Worm (Caenorhabditis elegans) whole organism, midembryonic: Measurements from ENCODE around the gene hpo-39.

Experiments used
- T22C8.4 ChIP-seq: fragments of 200-800 bp; sonication (Bioruptor generic); IDR thresholded peaks from 2 replicates; pipeline ENCODE4 v1.3.6; 2022; ENCODE audit warnings: missing genetic modification characterization, missing compliant biosample characterization
- cog-1 ChIP-seq: sonication (generic microtip); optimal IDR thresholded peaks from 2 replicates; lab custom pipeline; 2016; ENCODE audit warnings: missing genetic modification characterization, missing compliant biosample characterization
- flt-1 ChIP-seq: fragments of 200-800 bp; sonication (Bioruptor generic); IDR thresholded peaks from 2 replicates; pipeline ENCODE4 v1.3.6; 2022; ENCODE audit warnings: missing genetic modification characterization, missing compliant biosample characterization
- klf-2 ChIP-seq: fragments of 200-800 bp; sonication (Bioruptor generic); conservative IDR thresholded peaks from 2 replicates; pipeline ENCODE4 v1.3.6; 2022; ENCODE audit warnings: missing genetic modification reagents, missing genetic modification characterization, missing compliant biosample characterization
- tab-1 ChIP-seq: fragments of 200-800 bp; sonication (Bioruptor generic); IDR thresholded peaks from 2 replicates; pipeline ENCODE4 v1.3.6; 2022; ENCODE audit warnings: missing genetic modification characterization, missing compliant biosample characterization
- ztf-23 ChIP-seq: fragments of 200-800 bp; sonication (Bioruptor generic); IDR thresholded peaks from 2 replicates; pipeline ENCODE4 v1.3.6; 2022; ENCODE audit warnings: missing genetic modification reagents, missing genetic modification characterization, missing compliant biosample characterization
- ztf-29 ChIP-seq: fragments of 200-800 bp; sonication (Bioruptor generic); IDR thresholded peaks from 2 replicates; pipeline ENCODE4 v1.3.6; 2022; ENCODE audit warnings: missing genetic modification reagents, missing genetic modification characterization, missing compliant biosample characterization

DNA sequence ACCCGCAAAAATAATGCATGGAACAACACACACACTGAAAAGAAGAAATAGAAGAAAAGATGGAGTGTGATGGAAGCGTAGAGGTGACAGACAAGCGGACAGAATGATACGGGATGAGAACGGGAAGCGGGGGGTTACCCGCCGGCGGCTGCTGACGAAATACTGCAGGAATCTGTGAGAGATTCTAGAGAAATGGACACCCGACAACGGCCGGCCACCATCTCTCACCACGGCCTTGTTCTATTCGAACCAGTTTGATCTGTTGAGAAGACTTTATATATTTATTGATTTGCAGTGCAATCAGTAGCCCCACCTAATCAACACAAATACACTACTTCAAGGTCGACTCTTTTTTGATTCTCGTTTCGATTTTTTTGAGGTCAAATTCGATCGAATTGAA lies 23.3 kb downstream of the hpo-39 start:
- TF ChIP-seq tab-1 (GFP tag; lab: Robert Waterston, UW) (no peak), T22C8.4 (GFP tag; lab: Robert Waterston, UW) (no peak), ztf-23 (GFP tag; lab: Robert Waterston, UW) (no peak), cog-1 (no peak), flt-1 (GFP tag; lab: Robert Waterston, UW) (no peak), klf-2 (no peak), ztf-29 (GFP tag; lab: Robert Waterston, UW) (no peak)
